Worm (Caenorhabditis elegans): Measurements from ENCODE around the gene hsp-60.

The hsp-60 gene

ce11 chrIII:1638345-1638744 lies 18.8 kb downstream of the hsp-60 start:
- TF ChIP-seq ama-1 (optimal IDR thresholded peaks at IDR 0.05) (no peak), aly-1 (tag; optimal IDR thresholded peaks at IDR 0.05) (no peak), pes-1 (GFP tag; IDR thresholded peaks at IDR 0.05) (no peak), tbx-11 (GFP tag; IDR thresholded peaks at IDR 0.05) (no peak), scrt-1 (GFP tag; IDR thresholded peaks at IDR 0.05) (no peak), sea-1 (GFP tag; conservative IDR thresholded peaks at IDR 0.05) (no peak), F13C5.2 (tag; optimal IDR thresholded peaks at IDR 0.05) (no peak), hmg-4 (GFP tag; optimal IDR thresholded peaks at IDR 0.05) (no peak), tra-4 (tag; optimal IDR thresholded peaks at IDR 0.05) (no peak), ceh-36 (tag; optimal IDR thresholded peaks at IDR 0.05) (no peak), tbx-37 (GFP tag; conservative IDR thresholded peaks at IDR 0.05) (no peak), hmbx-1 (tag; optimal IDR thresholded peaks at IDR 0.05) (no peak), flt-1 (GFP tag; IDR thresholded peaks at IDR 0.05) (no peak), ets-7 (tag; optimal IDR thresholded peaks at IDR 0.05) (no peak)

- TF ChIP-seq hmg-4 (GFP tag; optimal IDR thresholded peaks at IDR 0.05) (no peak), aly-1 (tag; optimal IDR thresholded peaks at IDR 0.05) (no peak), ceh-36 (tag; optimal IDR thresholded peaks at IDR 0.05) (no peak), scrt-1 (GFP tag; IDR thresholded peaks at IDR 0.05) (no peak), B0310.2 (tag; optimal IDR thresholded peaks at IDR 0.05) (no peak), flt-1 (GFP tag; IDR thresholded peaks at IDR 0.05) (no peak), hnd-1 (tag; optimal IDR thresholded peaks at IDR 0.05) (no peak), ama-1 (optimal IDR thresholded peaks at IDR 0.05) (no peak), pes-1 (GFP tag; IDR thresholded peaks at IDR 0.05) (no peak), tbx-11 (GFP tag; IDR thresholded peaks at IDR 0.05) (no peak), sea-1 (GFP tag; conservative IDR thresholded peaks at IDR 0.05) (no peak), ets-7 (tag; optimal IDR thresholded peaks at IDR 0.05) (no peak), hmbx-1 (tag; optimal IDR thresholded peaks at IDR 0.05) (no peak), tbx-37 (GFP tag; conservative IDR thresholded peaks at IDR 0.05) (no peak), tra-4 (tag; optimal IDR thresholded peaks at IDR 0.05) (no peak)
Observed at ce11 chrIII:1641163-1641562, 21.6 kb downstream of the hsp-60 start, which contains the start of gene Y22D7AL.3. Gene Y22D7AL.3 (plus strand): TSS chrIII:1641463.

DNA sequence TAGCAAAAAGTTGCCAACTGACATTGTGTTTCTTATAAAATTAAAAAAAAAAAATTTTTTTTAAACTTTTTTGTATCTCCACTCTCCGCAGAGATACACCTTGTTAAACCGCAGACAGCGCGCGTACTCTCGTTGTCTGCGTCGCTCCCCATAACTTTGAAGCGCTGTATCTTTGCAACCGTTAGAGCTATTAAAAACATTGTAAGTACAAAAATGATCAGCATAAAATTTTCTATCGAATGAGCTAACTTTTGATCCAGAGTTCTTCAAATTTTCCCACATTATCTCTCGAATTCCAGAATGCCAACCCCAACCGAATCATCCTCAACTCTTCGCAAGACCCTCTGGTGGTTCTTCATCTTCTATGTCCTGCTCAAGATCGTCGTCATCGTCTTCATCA lies 32.6 kb downstream of the hsp-60 start, which contains the start of gene Y22D7AL.1:
Gene Y22D7AL.1 (plus strand): TSS at position 301 of the 400 bp plus-strand sequence.
- TF ChIP-seq hmbx-1 (tag; optimal IDR thresholded peaks at IDR 0.05) (no peak), scrt-1 (GFP tag; IDR thresholded peaks at IDR 0.05) (no peak), aly-1 (tag; optimal IDR thresholded peaks at IDR 0.05) (no peak), ets-7 (tag; optimal IDR thresholded peaks at IDR 0.05) (no peak), ceh-13 (GFP tag; optimal IDR thresholded peaks at IDR 0.05) (no peak), tbx-37 (GFP tag; conservative IDR thresholded peaks at IDR 0.05) (no peak), ama-1 (optimal IDR thresholded peaks at IDR 0.05) (no peak), F13C5.2 (tag; optimal IDR thresholded peaks at IDR 0.05) (no peak), pes-1 (GFP tag; IDR thresholded peaks at IDR 0.05) (no peak), tra-4 (tag; optimal IDR thresholded peaks at IDR 0.05) (no peak)

ce11 chrIII:1652925-1653324 lies 33.4 kb downstream of the hsp-60 start:
- TF ChIP-seq ama-1 (optimal IDR thresholded peaks at IDR 0.05) (no peak), tra-4 (tag; optimal IDR thresholded peaks at IDR 0.05) (no peak), tbx-11 (GFP tag; IDR thresholded peaks at IDR 0.05) (no peak), B0310.2 (tag; optimal IDR thresholded peaks at IDR 0.05) (no peak), ceh-36 (tag; optimal IDR thresholded peaks at IDR 0.05) (no peak), hnd-1 (tag; optimal IDR thresholded peaks at IDR 0.05) (no peak), F13C5.2 (tag; optimal IDR thresholded peaks at IDR 0.05) (no peak), hmg-4 (GFP tag; optimal IDR thresholded peaks at IDR 0.05) (no peak), scrt-1 (GFP tag; IDR thresholded peaks at IDR 0.05) (no peak), ets-7 (tag; optimal IDR thresholded peaks at IDR 0.05) (no peak), pes-1 (GFP tag; IDR thresholded peaks at IDR 0.05) (no peak), tbx-37 (GFP tag; conservative IDR thresholded peaks at IDR 0.05) (no peak), ceh-13 (GFP tag; optimal IDR thresholded peaks at IDR 0.05) (no peak), aly-1 (tag; optimal IDR thresholded peaks at IDR 0.05) (no peak), sea-1 (GFP tag; conservative IDR thresholded peaks at IDR 0.05) (no peak), flt-1 (GFP tag; IDR thresholded peaks at IDR 0.05) (no peak), hmbx-1 (tag; optimal IDR thresholded peaks at IDR 0.05) (no peak)

DNA sequence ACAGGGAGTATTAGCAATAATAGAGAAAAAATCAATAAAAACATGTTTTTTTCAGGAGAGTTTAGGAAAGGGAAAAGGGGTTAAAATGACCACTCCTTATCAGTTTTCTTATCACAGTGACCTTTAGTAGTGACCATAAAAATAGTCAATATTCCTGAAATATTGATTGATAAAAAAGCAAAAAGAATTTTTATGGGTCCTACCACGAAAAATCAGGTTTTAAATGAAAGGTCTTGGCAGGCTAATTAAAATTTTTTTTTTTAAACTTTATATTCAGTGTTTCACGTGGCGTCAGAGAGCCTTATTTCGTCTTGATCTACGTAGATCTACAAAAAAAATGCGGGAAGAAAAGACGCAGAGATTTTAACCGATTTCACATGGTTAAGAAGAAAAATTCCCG lies 37.8 kb downstream of the hsp-60 start, which contains the start of gene cht-4:
Gene cht-4 (minus strand): TSS at position 101 of the 400 bp plus-strand sequence.
- TF ChIP-seq hmg-4 (GFP tag; optimal IDR thresholded peaks at IDR 0.05) (no peak), scrt-1 (GFP tag; IDR thresholded peaks at IDR 0.05) (no peak)

DNA sequence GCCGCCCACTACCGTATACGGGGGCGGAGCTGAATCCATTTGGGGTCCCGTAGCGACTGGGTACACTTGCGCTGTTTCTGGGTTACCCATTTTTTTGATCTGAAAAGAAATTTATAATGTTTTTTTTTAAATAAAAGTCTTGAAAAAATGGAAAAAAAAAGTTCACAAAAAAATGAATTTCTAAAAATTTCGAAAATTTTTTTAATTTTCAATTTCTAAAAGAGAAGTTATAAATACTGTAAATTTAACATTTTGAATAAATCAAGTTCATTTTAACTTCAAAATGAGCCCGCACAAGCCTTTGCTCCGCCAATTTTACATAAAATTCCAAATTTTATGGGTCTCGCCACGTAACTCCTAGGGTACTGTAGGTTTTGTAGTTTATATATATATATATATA lies 40.2 kb downstream of the hsp-60 start, which contains the start of gene Y22D7AL.15:
Gene Y22D7AL.15 (minus strand): TSS at position 101 of the 400 bp plus-strand sequence.
- TF ChIP-seq hmg-4 (GFP tag; optimal IDR thresholded peaks at IDR 0.05) (no peak), pes-1 (GFP tag; IDR thresholded peaks at IDR 0.05) (no peak), ama-1 (optimal IDR thresholded peaks at IDR 0.05) (no peak), sea-1 (GFP tag; conservative IDR thresholded peaks at IDR 0.05) (no peak), ceh-36 (tag; optimal IDR thresholded peaks at IDR 0.05) (no peak), scrt-1 (GFP tag; IDR thresholded peaks at IDR 0.05) (no peak), ceh-13 (GFP tag; optimal IDR thresholded peaks at IDR 0.05) (no peak), flt-1 (GFP tag; IDR thresholded peaks at IDR 0.05) (no peak), tbx-37 (GFP tag; conservative IDR thresholded peaks at IDR 0.05) (no peak), B0310.2 (tag; optimal IDR thresholded peaks at IDR 0.05) (no peak), aly-1 (tag; optimal IDR thresholded peaks at IDR 0.05) (no peak)

DNA sequence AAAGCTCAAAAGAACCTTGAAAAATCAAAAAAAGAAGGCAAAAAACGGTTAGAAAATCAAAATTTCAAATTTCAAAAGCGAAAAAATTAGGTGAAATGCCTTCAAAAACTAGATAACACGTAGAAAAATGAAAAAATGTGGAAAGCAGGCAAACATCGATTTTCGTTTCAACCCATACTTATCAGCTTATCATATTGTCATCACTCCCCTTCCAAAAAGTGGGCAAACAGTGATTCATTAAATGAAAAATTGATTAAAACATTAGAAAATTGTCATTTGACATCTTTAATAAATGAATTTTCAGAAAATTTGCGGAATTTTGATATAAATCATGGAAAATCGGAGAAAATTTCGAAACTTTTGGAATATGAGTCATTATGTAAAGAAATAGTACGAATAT lies 41.5 kb downstream of the hsp-60 start:
- TF ChIP-seq aly-1 (tag; optimal IDR thresholded peaks at IDR 0.05) (no peak), tbx-11 (GFP tag; IDR thresholded peaks at IDR 0.05) (no peak), scrt-1 (GFP tag; IDR thresholded peaks at IDR 0.05) (no peak), B0310.2 (tag; optimal IDR thresholded peaks at IDR 0.05) (no peak), hnd-1 (tag; optimal IDR thresholded peaks at IDR 0.05) (no peak), ceh-36 (tag; optimal IDR thresholded peaks at IDR 0.05) (no peak), tbx-37 (GFP tag; conservative IDR thresholded peaks at IDR 0.05) (no peak), tra-4 (tag; optimal IDR thresholded peaks at IDR 0.05) (no peak), flt-1 (GFP tag; IDR thresholded peaks at IDR 0.05) (no peak), hmg-4 (GFP tag; optimal IDR thresholded peaks at IDR 0.05) (no peak), ceh-13 (GFP tag; optimal IDR thresholded peaks at IDR 0.05) (no peak), pes-1 (GFP tag; IDR thresholded peaks at IDR 0.05) (no peak), ama-1 (optimal IDR thresholded peaks at IDR 0.05) (no peak), sea-1 (GFP tag; conservative IDR thresholded peaks at IDR 0.05) (no peak)

Data from whole organism, early embryonic.